Worm (Caenorhabditis elegans) whole organism, mixed stage, embryonic: Measurements from ENCODE around the gene ubc-26.

Source experiments
- mep-1 ChIP-seq: fragments of 150-350 bp; optimal IDR thresholded peaks from 2 replicates; lab custom pipeline; 2017; ENCODE audit warnings: missing biosample characterization, missing genetic modification reagents, missing genetic modification characterization, inconsistent platforms
- nhr-12 ChIP-seq: fragments of 150-350 bp; optimal IDR thresholded peaks from 2 replicates; lab custom pipeline; 2014; ENCODE audit warnings: missing biosample characterization, missing genetic modification characterization
- nhr-28 ChIP-seq: fragments of 150-350 bp; optimal IDR thresholded peaks from 2 replicates; lab custom pipeline; 2014; ENCODE audit warnings: missing biosample characterization, missing genetic modification characterization
- pha-4 ChIP-seq: fragments of 150-350 bp; optimal IDR thresholded peaks from 2 replicates; lab custom pipeline; 2018; ENCODE audit warnings: missing biosample characterization, missing genetic modification reagents, missing genetic modification characterization
- unc-62 ChIP-seq: fragments of 150-350 bp; optimal IDR thresholded peaks from 2 replicates; lab custom pipeline; 2014; ENCODE audit warnings: missing biosample characterization, missing genetic modification reagents, missing genetic modification characterization

- TF ChIP-seq pha-4 (tag; lab: Kevin White, UChicago) = no peak
- no peak for TF ChIP-seq mep-1 (tag; lab: Kevin White, UChicago)
- TF ChIP-seq nhr-12 (tag; lab: Kevin White, UChicago) = no peak
- TF ChIP-seq unc-62 (GFP tag; lab: Kevin White, UChicago) = no peak
- no peak for TF ChIP-seq nhr-28
Measured at ce11 chrII:2864229-2864628, 35.9 kb downstream of the ubc-26 start, which contains the start of gene Y110A2AL.5.
